Worm (Caenorhabditis elegans) whole organism, L4 larva: ENCODE data around the gene C26B9.5.

Experiments
- F10B5.3 ChIP-seq: sonication (generic microtip); optimal IDR thresholded peaks from 2 replicates; lab custom pipeline; 2016; ENCODE audit warnings: mild to moderate bottlenecking, missing genetic modification characterization, missing compliant biosample characterization
- F49E8.2 ChIP-seq: sonication (generic microtip); optimal IDR thresholded peaks from 2 replicates; lab custom pipeline; 2016; ENCODE audit warnings: missing compliant biosample characterization, mild to moderate bottlenecking, missing genetic modification characterization, borderline replicate concordance
- aha-1 ChIP-seq: fragments of 150-350 bp; peaks from one replicate; lab custom pipeline; 2014; ENCODE audit warnings: missing biosample characterization, missing genetic modification characterization
- ama-1 ChIP-seq: fragments of 150-350 bp; optimal IDR thresholded peaks from 2 replicates; lab custom pipeline; 2014; ENCODE audit warnings: inconsistent platforms, mixed read lengths
- attf-4 ChIP-seq: sonication (generic microtip); optimal IDR thresholded peaks from 3 replicates; lab custom pipeline; 2017; ENCODE audit warnings: missing biosample characterization, missing genetic modification characterization
- ceh-62 ChIP-seq: sonication (generic microtip); optimal IDR thresholded peaks from 2 replicates; lab custom pipeline; 2017; ENCODE audit warnings: missing biosample characterization, missing genetic modification characterization
- ctbp-1 ChIP-seq: fragments of 200-800 bp; sonication (Bioruptor generic); IDR thresholded peaks from 2 replicates; pipeline ENCODE4 v1.3.6; 2022; ENCODE audit warnings: missing genetic modification reagents, missing genetic modification characterization, missing compliant biosample characterization
- daf-16 ChIP-seq, 3 experiments: sonication (generic microtip); optimal IDR thresholded peaks; 2 replicates each; lab custom pipeline; 2016 to 2017; ENCODE audit warnings: missing genetic modification characterization in 3 of 3, missing genetic modification reagents in 3 of 3, mild to moderate bottlenecking in 2 of 3, missing compliant biosample characterization in 2 of 3, missing biosample characterization in 1 of 3, moderate library complexity in 1 of 3
- dmd-6 ChIP-seq: fragments of 200-800 bp; sonication (Bioruptor generic); IDR thresholded peaks from 2 replicates; pipeline ENCODE4 v1.3.6; 2022; ENCODE audit warnings: missing genetic modification reagents, missing genetic modification characterization, missing compliant biosample characterization
- dpl-1 ChIP-seq: fragments of 150-350 bp; optimal IDR thresholded peaks from 2 replicates; lab custom pipeline; 2014; ENCODE audit warnings: missing biosample characterization, missing genetic modification reagents, missing genetic modification characterization
- egl-43 ChIP-seq: fragments of 200-800 bp; sonication (Bioruptor generic); IDR thresholded peaks from 2 replicates; pipeline ENCODE4 v1.3.6; 2022; ENCODE audit warnings: missing genetic modification reagents, missing genetic modification characterization, missing compliant biosample characterization
- hlh-11 ChIP-seq: fragments of 200-800 bp; sonication (Bioruptor generic); optimal IDR thresholded peaks from 2 replicates; lab custom pipeline; 2018; ENCODE audit warnings: mild to moderate bottlenecking, missing genetic modification characterization, missing compliant biosample characterization
- hlh-30 ChIP-seq: sonication (generic microtip); optimal IDR thresholded peaks from 2 replicates; lab custom pipeline; 2017; ENCODE audit warnings: antibody characterized with exemption, mild to moderate bottlenecking, missing genetic modification characterization, missing compliant biosample characterization; ENCODE audit not compliant: insufficient read depth
- jun-1 ChIP-seq: fragments of 150-350 bp; optimal IDR thresholded peaks from 2 replicates; lab custom pipeline; 2014; ENCODE audit warnings: missing biosample characterization, missing genetic modification reagents, missing genetic modification characterization
- lin-1 ChIP-seq: fragments of 200-800 bp; sonication (Bioruptor generic); IDR thresholded peaks from 2 replicates; pipeline ENCODE4 v1.3.6; 2022; ENCODE audit warnings: missing genetic modification reagents, missing genetic modification characterization, missing compliant biosample characterization
- lsy-2 ChIP-seq, 2 experiments: fragments of 150-350 bp in 1 of 2; sonication (generic microtip) in 1 of 2; optimal IDR thresholded peaks; 2 replicates each; lab custom pipeline; 2014 to 2017; ENCODE audit warnings: missing biosample characterization in 2 of 2, missing genetic modification characterization in 2 of 2
- madf-5 ChIP-seq, 2 experiments: fragments of 200-800 bp; sonication (Bioruptor generic); IDR thresholded peaks; 2 replicates each; pipeline ENCODE4 v1.3.6; 2022; ENCODE audit warnings: missing compliant biosample characterization in 2 of 2, missing genetic modification characterization in 2 of 2
- mdl-1 ChIP-seq, 2 experiments: fragments of 150-350 bp in 1 of 2; sonication (generic microtip) in 1 of 2; optimal IDR thresholded peaks; 2 replicates each; lab custom pipeline; 2014 to 2017; ENCODE audit warnings: missing biosample characterization in 2 of 2, missing genetic modification characterization in 2 of 2
- mdt-29 ChIP-seq: fragments of 200-800 bp; sonication (Bioruptor generic); IDR thresholded peaks from 2 replicates; pipeline ENCODE4 v1.3.6; 2022; ENCODE audit warnings: missing genetic modification reagents, missing genetic modification characterization, missing compliant biosample characterization
- mep-1 ChIP-seq: fragments of 150-350 bp; sonication (generic microtip); optimal IDR thresholded peaks from 3 replicates; lab custom pipeline; 2014; ENCODE audit warnings: missing biosample characterization, missing genetic modification characterization
- mxl-2 ChIP-seq: fragments of 200-800 bp; sonication (Bioruptor generic); conservative IDR thresholded peaks from 2 replicates; pipeline ENCODE4 v1.3.6; 2022; ENCODE audit warnings: missing genetic modification reagents, missing genetic modification characterization, missing compliant biosample characterization
- mxl-3 ChIP-seq: fragments of 200-800 bp; sonication (Bioruptor generic); optimal IDR thresholded peaks from 2 replicates; lab custom pipeline; 2018; ENCODE audit warnings: mild to moderate bottlenecking, missing genetic modification characterization, missing compliant biosample characterization
- nhr-28 ChIP-seq: fragments of 150-350 bp; optimal IDR thresholded peaks from 2 replicates; lab custom pipeline; 2014; ENCODE audit warnings: missing biosample characterization, missing genetic modification characterization
- pha-4 ChIP-seq, 2 experiments: fragments of 150-350 bp in 1 of 2; fragments of 200-800 bp in 1 of 2; sonication (Bioruptor generic) in 1 of 2; IDR thresholded peaks in 1 of 2; optimal IDR thresholded peaks in 1 of 2; 2 replicates each; pipeline versions ENCODE4 v1.3.6 to Lab custom; 2014 to 2022; ENCODE audit warnings: missing genetic modification characterization in 2 of 2, missing genetic modification reagents in 2 of 2, missing biosample characterization in 1 of 2, missing compliant biosample characterization in 1 of 2
- pqm-1 ChIP-seq: sonication (generic microtip); optimal IDR thresholded peaks from 2 replicates; lab custom pipeline; 2017; ENCODE audit warnings: missing biosample characterization, missing genetic modification characterization
- rbr-2 ChIP-seq: sonication (generic microtip); optimal IDR thresholded peaks from 2 replicates; lab custom pipeline; 2016; ENCODE audit warnings: missing genotype, missing genetic modification characterization, missing compliant biosample characterization
- snpc-1.2 ChIP-seq: fragments of 200-800 bp; sonication (Bioruptor generic); IDR thresholded peaks from 2 replicates; pipeline ENCODE4 v1.3.6; 2022; ENCODE audit warnings: missing genetic modification reagents, missing genetic modification characterization, missing compliant biosample characterization
- snpc-4 ChIP-seq: fragments of 150-350 bp; optimal IDR thresholded peaks from 2 replicates; lab custom pipeline; 2014; ENCODE audit warnings: missing biosample characterization, missing genetic modification characterization
- spr-1 ChIP-seq: sonication (generic microtip); optimal IDR thresholded peaks from 2 replicates; lab custom pipeline; 2016; ENCODE audit warnings: mild to moderate bottlenecking, missing genetic modification characterization, missing compliant biosample characterization
- tag-97 ChIP-seq: fragments of 200-800 bp; sonication (Bioruptor generic); IDR thresholded peaks from 2 replicates; pipeline ENCODE4 v1.3.6; 2022; ENCODE audit warnings: missing genetic modification characterization, missing compliant biosample characterization
- unc-62 ChIP-seq, 3 experiments: fragments of 150-350 bp in 1 of 3; sonication (generic microtip); optimal IDR thresholded peaks in 2 of 3; peaks in 1 of 3; 1 replicate in 1 of 3; 2 replicates in 2 of 3; lab custom pipeline; 2014 to 2017; ENCODE audit warnings: missing biosample characterization in 3 of 3, missing genetic modification characterization in 3 of 3, missing genetic modification reagents in 3 of 3, missing genotype in 1 of 3
- ztf-11 ChIP-seq: fragments of 150-350 bp; optimal IDR thresholded peaks from 2 replicates; lab custom pipeline; 2014; ENCODE audit warnings: missing biosample characterization, missing genetic modification characterization

Gene C26B9.5

ce11 chrX:5339889-5340288, 10.6 kb downstream of the C26B9.5 start, which contains the start of gene C26B9.2:
Gene C26B9.2, plus strand, starts transcription at chrX:5340189.
- TF ChIP-seq ceh-62 (tag; lab: Kevin White, UChicago): no peak
- TF ChIP-seq mep-1 (tag; lab: Kevin White, UChicago): no peak

- TF ChIP-seq pqm-1 (tag; lab: Kevin White, UChicago) (no peak), unc-62 (GFP tag; optimal IDR thresholded peaks at IDR 0.05 in 1 of 2; lab: Kevin White, UChicago) (peak in 1 of 2 experiments; percentile 58), unc-62 (tag; optimal IDR thresholded peaks at IDR 0.05; lab: Kevin White, UChicago) (no peak)
These were observed 12.7 kb downstream of the C26B9.5 start, which contains the start of gene C26B9.7 for ce11 chrX:5342007-5342406. Gene C26B9.7, plus strand, starts transcription at chrX:5342307.

- TF ChIP-seq egl-43 (GFP tag; lab: Robert Waterston, UW) (no peak), dpl-1 (GFP tag; lab: Kevin White, UChicago) (no peak), jun-1 (tag; lab: Kevin White, UChicago) (no peak), ama-1 (lab: Kevin White, UChicago) (no peak), madf-5 (GFP tag; IDR thresholded peaks at IDR 0.05; lab: Robert Waterston, UW) (no peak), pha-4 (GFP tag; IDR thresholded peaks at IDR 0.05; lab: Robert Waterston, UW) (no peak), pha-4 (tag; optimal IDR thresholded peaks at IDR 0.05; lab: Kevin White, UChicago) (no peak), snpc-4 (no peak), rbr-2 (tag; lab: Kevin White, UChicago) (no peak), mdl-1 (tag; optimal IDR thresholded peaks at IDR 0.05; lab: Kevin White, UChicago) (no peak), tag-97 (GFP tag; lab: Robert Waterston, UW) (no peak), F49E8.2 (tag; lab: Kevin White, UChicago) (no peak), mdt-29 (no peak), lsy-2 (tag; optimal IDR thresholded peaks at IDR 0.05; lab: Kevin White, UChicago) (no peak), snpc-1.2 (GFP tag; lab: Robert Waterston, UW) (no peak), attf-4 (no peak), spr-1 (tag; lab: Kevin White, UChicago) (no peak), mxl-2 (GFP tag; lab: Robert Waterston, UW) (no peak), lin-1 (GFP tag; lab: Robert Waterston, UW) (no peak), ctbp-1 (GFP tag; lab: Robert Waterston, UW) (no peak), F10B5.3 (no peak)
These were observed 15.0 kb downstream of the C26B9.5 start, which contains the start of gene C26B9.1 for ce11 chrX:5344287-5344686. Gene C26B9.1, plus strand, starts transcription at chrX:5344587.

- TF ChIP-seq daf-16 (GFP tag; optimal IDR thresholded peaks at IDR 0.05; lab: Kevin White, UChicago) (no peak), daf-16 (tag; optimal IDR thresholded peaks at IDR 0.05; lab: Kevin White, UChicago) (peak; percentile 28), dmd-6 (GFP tag; lab: Robert Waterston, UW) (peak; percentile 58), hlh-11 (tag; lab: Kevin White, UChicago) (peak; percentile 38), hlh-30 (tag; lab: Kevin White, UChicago) (peak; percentile 39), pqm-1 (tag; lab: Kevin White, UChicago) (peak; percentile 58), ztf-11 (tag; lab: Kevin White, UChicago) (no peak), lin-1 (GFP tag; lab: Robert Waterston, UW) (no peak), mxl-3 (GFP tag; lab: Kevin White, UChicago) (peak; percentile 70), nhr-28 (tag; lab: Kevin White, UChicago) (peak; percentile 26)
These were observed 17.0 kb downstream of the C26B9.5 start for ce11 chrX:5346303-5346702.

- TF ChIP-seq aha-1 (tag; lab: Kevin White, UChicago) (peak; percentile 93), dmd-6 (GFP tag; lab: Robert Waterston, UW) (no peak)
These were observed 18.6 kb downstream of the C26B9.5 start for ce11 chrX:5347856-5348255.
